Worm (Caenorhabditis elegans) whole organism, L4 larva: ENCODE measurements around the gene F15A4.2.

ENCODE experiments used
- D1046.2 ChIP-seq: fragments of 200-800 bp; sonication (Bioruptor generic); IDR thresholded peaks from 2 replicates; pipeline ENCODE4 v1.3.6; 2022; ENCODE audit warnings: missing genetic modification characterization, missing compliant biosample characterization
- F44E2.7 ChIP-seq: fragments of 200-800 bp; sonication (Bioruptor generic); IDR thresholded peaks from 2 replicates; pipeline ENCODE4 v2.1.2; 2022; ENCODE audit warnings: missing genetic modification characterization, missing compliant biosample characterization
- F49E8.2 ChIP-seq: sonication (generic microtip); optimal IDR thresholded peaks from 2 replicates; lab custom pipeline; 2016; ENCODE audit warnings: missing compliant biosample characterization, mild to moderate bottlenecking, missing genetic modification characterization, borderline replicate concordance
- T20F7.1 ChIP-seq: fragments of 200-800 bp; sonication (Bioruptor generic); optimal IDR thresholded peaks from 2 replicates; lab custom pipeline; 2018; ENCODE audit warnings: mild to moderate bottlenecking, missing genetic modification characterization, missing compliant biosample characterization
- T26A8.4 ChIP-seq: fragments of 200-800 bp; sonication (Bioruptor generic); IDR thresholded peaks from 2 replicates; pipeline ENCODE4 v1.3.6; 2022; ENCODE audit warnings: missing genetic modification characterization, missing compliant biosample characterization
- Y105C5A.15 ChIP-seq: fragments of 200-800 bp; sonication (Bioruptor generic); IDR thresholded peaks from 2 replicates; pipeline ENCODE4 v1.3.6; 2022; ENCODE audit warnings: missing genetic modification characterization, missing compliant biosample characterization
- Y48G9A.11 ChIP-seq: fragments of 200-800 bp; sonication (Bioruptor generic); IDR thresholded peaks from 2 replicates; pipeline ENCODE4 v1.3.6; 2022; ENCODE audit warnings: missing genetic modification reagents, missing genetic modification characterization, missing compliant biosample characterization
- Y75B8A.6 ChIP-seq: fragments of 200-800 bp; sonication (Bioruptor generic); IDR thresholded peaks from 2 replicates; pipeline ENCODE4 v1.3.6; 2022; ENCODE audit warnings: missing genetic modification reagents, missing genetic modification characterization, missing compliant biosample characterization
- aha-1 ChIP-seq: fragments of 150-350 bp; peaks from one replicate; lab custom pipeline; 2014; ENCODE audit warnings: missing biosample characterization, missing genetic modification characterization
- ama-1 ChIP-seq: fragments of 150-350 bp; optimal IDR thresholded peaks from 2 replicates; lab custom pipeline; 2014; ENCODE audit warnings: inconsistent platforms, mixed read lengths
- attf-4 ChIP-seq: sonication (generic microtip); optimal IDR thresholded peaks from 3 replicates; lab custom pipeline; 2017; ENCODE audit warnings: missing biosample characterization, missing genetic modification characterization
- ceh-20 ChIP-seq: fragments of 200-800 bp; sonication (Bioruptor generic); IDR thresholded peaks from 2 replicates; pipeline ENCODE4 v1.3.6; 2022; ENCODE audit warnings: missing genetic modification reagents, missing genetic modification characterization, missing compliant biosample characterization
- ceh-28 ChIP-seq: fragments of 150-350 bp; optimal IDR thresholded peaks from 2 replicates; lab custom pipeline; 2014; ENCODE audit warnings: missing biosample characterization, missing genetic modification reagents, missing genetic modification characterization
- ces-1 ChIP-seq: fragments of 150-350 bp; sonication (generic microtip); optimal IDR thresholded peaks from 4 replicates; lab custom pipeline; 2014; ENCODE audit warnings: missing biosample characterization, missing genetic modification reagents, missing genetic modification characterization
- cey-2 ChIP-seq: sonication (generic microtip); optimal IDR thresholded peaks from 3 replicates; lab custom pipeline; 2017; ENCODE audit warnings: missing genetic modification characterization, mild to moderate bottlenecking, missing compliant biosample characterization, antibody characterized with exemption, borderline replicate concordance; ENCODE audit not compliant: insufficient read depth
- ctbp-1 ChIP-seq: fragments of 200-800 bp; sonication (Bioruptor generic); IDR thresholded peaks from 2 replicates; pipeline ENCODE4 v1.3.6; 2022; ENCODE audit warnings: missing genetic modification reagents, missing genetic modification characterization, missing compliant biosample characterization
- daf-12 ChIP-seq: fragments of 150-350 bp; optimal IDR thresholded peaks from 2 replicates; lab custom pipeline; 2014; ENCODE audit warnings: missing biosample characterization, missing genetic modification reagents, missing genetic modification characterization
- daf-8 ChIP-seq: fragments of 200-800 bp; sonication (Bioruptor generic); IDR thresholded peaks from 2 replicates; pipeline ENCODE4 v1.3.6; 2022; ENCODE audit warnings: missing genetic modification characterization, missing compliant biosample characterization
- dmd-8 ChIP-seq: fragments of 200-800 bp; sonication (Bioruptor generic); IDR thresholded peaks from 2 replicates; pipeline ENCODE4 v1.3.6; 2022; ENCODE audit warnings: missing genetic modification characterization, missing compliant biosample characterization
- dpl-1 ChIP-seq: fragments of 150-350 bp; optimal IDR thresholded peaks from 2 replicates; lab custom pipeline; 2014; ENCODE audit warnings: missing biosample characterization, missing genetic modification reagents, missing genetic modification characterization
- duxl-1 ChIP-seq: sonication (generic microtip); optimal IDR thresholded peaks from 2 replicates; lab custom pipeline; 2016; ENCODE audit warnings: mild to moderate bottlenecking, missing genetic modification characterization, moderate library complexity, missing compliant biosample characterization; ENCODE audit not compliant: poor library complexity
- dve-1 ChIP-seq: sonication (generic microtip); optimal IDR thresholded peaks from 2 replicates; lab custom pipeline; 2017; ENCODE audit warnings: antibody characterized with exemption, mild to moderate bottlenecking, missing genetic modification characterization, missing compliant biosample characterization; ENCODE audit not compliant: insufficient read depth
- hlh-11 ChIP-seq: fragments of 200-800 bp; sonication (Bioruptor generic); optimal IDR thresholded peaks from 2 replicates; lab custom pipeline; 2018; ENCODE audit warnings: mild to moderate bottlenecking, missing genetic modification characterization, missing compliant biosample characterization
- jun-1 ChIP-seq: fragments of 150-350 bp; optimal IDR thresholded peaks from 2 replicates; lab custom pipeline; 2014; ENCODE audit warnings: missing biosample characterization, missing genetic modification reagents, missing genetic modification characterization
- lin-15B ChIP-seq: fragments of 150-350 bp; sonication (generic microtip); optimal IDR thresholded peaks from 3 replicates; lab custom pipeline; 2014; ENCODE audit warnings: missing biosample characterization, missing genetic modification characterization
- lin-38 ChIP-seq: fragments of 200-800 bp; sonication (Bioruptor generic); IDR thresholded peaks from 2 replicates; pipeline ENCODE4 v1.3.6; 2022; ENCODE audit warnings: missing genetic modification reagents, missing genetic modification characterization, missing compliant biosample characterization
- lin-39 ChIP-seq: fragments of 150-350 bp; optimal IDR thresholded peaks from 2 replicates; lab custom pipeline; 2014; ENCODE audit warnings: missing biosample characterization, missing genetic modification reagents, missing genetic modification characterization
- lsy-2 ChIP-seq, 2 experiments: fragments of 150-350 bp in 1 of 2; sonication (generic microtip) in 1 of 2; optimal IDR thresholded peaks; 2 replicates each; lab custom pipeline; 2014 to 2017; ENCODE audit warnings: missing biosample characterization in 2 of 2, missing genetic modification characterization in 2 of 2
- madf-9 ChIP-seq: fragments of 200-800 bp; sonication (Bioruptor generic); conservative IDR thresholded peaks from 2 replicates; pipeline ENCODE4 v1.3.6; 2022; ENCODE audit warnings: missing genetic modification reagents, missing genetic modification characterization, missing compliant biosample characterization
- mes-2 ChIP-seq: sonication (generic microtip); optimal IDR thresholded peaks from 2 replicates; lab custom pipeline; 2016; ENCODE audit warnings: missing genotype, mild to moderate bottlenecking, missing genetic modification characterization, missing compliant biosample characterization; ENCODE audit not compliant: poor library complexity, severe bottlenecking
- mxl-3 ChIP-seq: fragments of 200-800 bp; sonication (Bioruptor generic); optimal IDR thresholded peaks from 2 replicates; lab custom pipeline; 2018; ENCODE audit warnings: mild to moderate bottlenecking, missing genetic modification characterization, missing compliant biosample characterization
- nhr-10 ChIP-seq: fragments of 150-350 bp; optimal IDR thresholded peaks from 2 replicates; lab custom pipeline; 2014; ENCODE audit warnings: missing biosample characterization, missing genetic modification characterization
- nhr-102 ChIP-seq: sonication (generic microtip); optimal IDR thresholded peaks from 2 replicates; lab custom pipeline; 2016; ENCODE audit warnings: mild to moderate bottlenecking, missing genetic modification characterization, moderate library complexity, missing compliant biosample characterization
- nhr-111 ChIP-seq: fragments of 200-800 bp; sonication (Bioruptor generic); optimal IDR thresholded peaks from 2 replicates; lab custom pipeline; 2018; ENCODE audit warnings: mild to moderate bottlenecking, missing genetic modification characterization, missing compliant biosample characterization
- nhr-237 ChIP-seq: sonication (generic microtip); optimal IDR thresholded peaks from 2 replicates; lab custom pipeline; 2017; ENCODE audit warnings: missing biosample characterization, missing genetic modification characterization
- nhr-25 ChIP-seq: sonication (generic microtip); optimal IDR thresholded peaks from 2 replicates; lab custom pipeline; 2017; ENCODE audit warnings: missing genetic modification characterization, mild to moderate bottlenecking, missing compliant biosample characterization, antibody characterized with exemption, moderate library complexity, borderline replicate concordance; ENCODE audit not compliant: insufficient read depth
- nhr-77 ChIP-seq: fragments of 150-350 bp; optimal IDR thresholded peaks from 2 replicates; lab custom pipeline; 2014; ENCODE audit warnings: missing biosample characterization, missing genetic modification characterization
- pqm-1 ChIP-seq: sonication (generic microtip); optimal IDR thresholded peaks from 2 replicates; lab custom pipeline; 2017; ENCODE audit warnings: missing biosample characterization, missing genetic modification characterization
- sdz-12 ChIP-seq: fragments of 200-800 bp; sonication (Bioruptor generic); optimal IDR thresholded peaks from 2 replicates; lab custom pipeline; 2018; ENCODE audit warnings: mild to moderate bottlenecking, missing genetic modification characterization, missing compliant biosample characterization
- set-16 ChIP-seq: fragments of 200-800 bp; sonication (Bioruptor generic); IDR thresholded peaks from 2 replicates; pipeline ENCODE4 v1.3.6; 2022; ENCODE audit warnings: missing genetic modification reagents, missing genetic modification characterization, missing compliant biosample characterization
- snpc-1.2 ChIP-seq: fragments of 200-800 bp; sonication (Bioruptor generic); IDR thresholded peaks from 2 replicates; pipeline ENCODE4 v1.3.6; 2022; ENCODE audit warnings: missing genetic modification reagents, missing genetic modification characterization, missing compliant biosample characterization
- snpc-4 ChIP-seq: fragments of 150-350 bp; optimal IDR thresholded peaks from 2 replicates; lab custom pipeline; 2014; ENCODE audit warnings: missing biosample characterization, missing genetic modification characterization
- spr-1 ChIP-seq: sonication (generic microtip); optimal IDR thresholded peaks from 2 replicates; lab custom pipeline; 2016; ENCODE audit warnings: mild to moderate bottlenecking, missing genetic modification characterization, missing compliant biosample characterization
- tra-1 ChIP-seq: fragments of 200-800 bp; sonication (Bioruptor generic); IDR thresholded peaks from 2 replicates; pipeline ENCODE4 v1.3.6; 2022; ENCODE audit warnings: missing genetic modification reagents, missing genetic modification characterization, missing compliant biosample characterization
- vab-7 ChIP-seq: fragments of 200-800 bp; sonication (Bioruptor generic); IDR thresholded peaks from 2 replicates; pipeline ENCODE4 v1.3.6; 2022; ENCODE audit warnings: missing genetic modification reagents, missing genetic modification characterization, missing compliant biosample characterization
- zag-1 ChIP-seq: fragments of 150-350 bp; optimal IDR thresholded peaks from 2 replicates; lab custom pipeline; 2014; ENCODE audit warnings: missing biosample characterization, missing genetic modification characterization
- zfp-2 ChIP-seq: sonication (generic microtip); optimal IDR thresholded peaks from 2 replicates; lab custom pipeline; 2016; ENCODE audit warnings: mild to moderate bottlenecking, missing genetic modification characterization, missing compliant biosample characterization
- zfp-3 ChIP-seq: fragments of 200-800 bp; sonication (Bioruptor generic); conservative IDR thresholded peaks from 2 replicates; pipeline ENCODE4 v1.3.6; 2022; ENCODE audit warnings: missing genetic modification reagents, missing genetic modification characterization, missing compliant biosample characterization
- zip-11 ChIP-seq: fragments of 200-800 bp; sonication (Bioruptor generic); IDR thresholded peaks from 2 replicates; pipeline ENCODE4 v1.3.6; 2022; ENCODE audit warnings: missing genetic modification characterization, missing compliant biosample characterization
- zip-2 ChIP-seq: fragments of 150-350 bp; optimal IDR thresholded peaks from 2 replicates; lab custom pipeline; 2014; ENCODE audit warnings: missing biosample characterization, missing genetic modification characterization

F15A4.2 gene

DNA sequence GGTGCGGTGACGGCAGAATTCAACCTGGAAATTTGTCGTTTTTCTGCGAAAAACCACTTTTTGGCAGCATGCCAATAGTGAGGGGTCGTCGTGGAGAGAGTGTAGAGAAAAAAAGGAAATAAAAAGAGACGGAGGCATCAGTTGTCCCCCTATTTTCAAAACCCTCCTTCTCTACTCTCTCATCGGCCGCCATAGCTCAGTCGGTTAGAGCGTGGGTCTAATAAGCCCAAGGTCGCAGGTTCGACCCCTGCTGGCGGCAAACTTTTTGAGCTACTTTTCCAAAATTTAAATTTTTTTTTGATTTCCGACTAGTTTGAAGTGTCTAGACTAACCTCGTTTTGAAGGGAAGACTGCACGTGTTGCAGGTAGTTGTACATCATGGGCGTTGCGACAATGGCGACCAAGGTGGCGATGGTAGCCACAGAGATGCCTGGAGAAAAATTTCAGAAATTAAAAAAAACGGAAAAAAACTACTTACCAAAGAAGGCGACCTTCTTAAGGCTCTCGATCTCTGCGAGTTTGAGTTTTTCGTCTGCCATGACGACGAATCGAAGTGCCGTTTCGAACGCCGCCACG, 32.3 kb downstream of the F15A4.2 start, which contains the start of gene col-85:
Gene col-85, minus strand, starts transcription at position 540 of the 576 bp plus-strand sequence.
- TF ChIP-seq cey-2 (tag; lab: Kevin White, UChicago) (no peak), madf-9 (peak; percentile 87), Y75B8A.6 (GFP tag; lab: Robert Waterston, UW) (peak; percentile 73; the same call in 1 of the 2 replicates), D1046.2 (GFP tag; lab: Robert Waterston, UW) (peak; percentile 91), zfp-2 (peak; percentile 48), ctbp-1 (GFP tag; lab: Robert Waterston, UW) (peak; percentile 91), attf-4 (tag; lab: Kevin White, UChicago) (no peak), mxl-3 (GFP tag; lab: Kevin White, UChicago) (peak; percentile 42), vab-7 (GFP tag; lab: Robert Waterston, UW) (peak; percentile 96), nhr-10 (tag; lab: Kevin White, UChicago) (no peak), dmd-8 (GFP tag; lab: Robert Waterston, UW) (peak; percentile 95), duxl-1 (tag; lab: Kevin White, UChicago) (peak; percentile 82), jun-1 (tag; lab: Kevin White, UChicago) (no peak), aha-1 (tag; lab: Kevin White, UChicago) (peak; percentile 94), sdz-12 (GFP tag; lab: Kevin White, UChicago) (no peak), F49E8.2 (tag; lab: Kevin White, UChicago) (peak; percentile 49), zip-2 (tag; lab: Kevin White, UChicago) (peak; percentile 60), mes-2 (tag; lab: Kevin White, UChicago) (peak; percentile 83), nhr-111 (GFP tag; lab: Kevin White, UChicago) (peak; percentile 73), ceh-20 (peak; percentile 78), ceh-28 (tag; lab: Kevin White, UChicago) (no peak), Y48G9A.11 (peak; percentile 87), nhr-237 (tag; lab: Kevin White, UChicago) (no peak), tra-1 (GFP tag; lab: Robert Waterston, UW) (peak; percentile 94), T20F7.1 (no peak), daf-12 (no peak), spr-1 (peak; percentile 79), nhr-25 (no peak), ama-1 (no peak), nhr-77 (tag; lab: Kevin White, UChicago) (peak; percentile 60), dve-1 (tag; lab: Kevin White, UChicago) (no peak), hlh-11 (tag; lab: Kevin White, UChicago) (peak; percentile 66), lsy-2 (tag; optimal IDR thresholded peaks at IDR 0.05; lab: Kevin White, UChicago) (no peak), lin-15B (tag; lab: Kevin White, UChicago) (no peak), set-16 (no peak), Y105C5A.15 (peak; percentile 90; the same call in 1 of the 2 replicates), zfp-3 (GFP tag; lab: Robert Waterston, UW) (peak; percentile 73), dpl-1 (GFP tag; lab: Kevin White, UChicago) (peak; percentile 59), ces-1 (GFP tag; lab: Kevin White, UChicago) (no peak), zip-11 (GFP tag; lab: Robert Waterston, UW) (0 out of 2 replicates have a peak, but pooled peaks have one; percentile 53), lin-39 (tag; lab: Kevin White, UChicago) (no peak), pqm-1 (no peak), nhr-102 (tag; lab: Kevin White, UChicago) (peak; percentile 75), daf-8 (0 out of 2 replicates have a peak, but pooled peaks have one; percentile 71), snpc-1.2 (GFP tag; lab: Robert Waterston, UW) (peak; percentile 88), snpc-4 (peak; percentile 71), T26A8.4 (GFP tag; lab: Robert Waterston, UW) (peak; percentile 92), F44E2.7 (GFP tag; lab: Robert Waterston, UW) (peak; percentile 80; the same call in 1 of the 2 replicates), lin-38 (GFP tag; lab: Robert Waterston, UW) (peak; percentile 90), zag-1 (tag; lab: Kevin White, UChicago) (no peak)
